Comparison of ENCODE assay signal across 6 worm cellular contexts in the genomic region with DNA sequence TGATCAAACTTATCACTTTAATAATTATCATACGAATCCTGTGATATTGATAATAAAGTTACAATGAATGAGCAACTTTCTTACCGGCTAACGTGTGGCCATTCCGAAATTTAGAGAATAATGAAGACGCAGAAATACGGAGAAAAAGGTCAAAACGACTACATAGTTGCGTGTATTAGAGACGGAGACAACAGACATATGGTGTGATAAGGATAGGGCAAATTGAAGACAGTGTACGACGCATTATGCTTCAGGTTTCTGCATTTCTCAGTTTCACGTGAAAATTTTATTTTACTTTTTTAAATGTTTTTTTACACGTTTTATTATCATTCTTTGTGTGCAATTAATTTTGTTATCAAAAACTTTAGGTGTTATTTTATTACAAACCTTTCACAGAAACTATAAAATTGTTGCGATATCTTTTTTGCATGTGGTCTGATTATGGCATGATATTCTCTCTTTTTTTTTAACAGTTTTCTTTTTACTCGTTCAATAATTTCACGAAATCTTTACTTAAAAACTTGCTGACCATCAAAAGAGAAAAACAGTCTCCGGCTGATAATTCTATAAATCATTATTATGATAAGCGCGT.
TF ChIP-seq lines count a peak whose summit lies in the region.

A gene (plus strand): TSS at position 542 of the 592 bp plus-strand sequence.

TF ChIP-seq in whole organism, L1 larva, 84 proteins besides CTCF, POLR2A, EP300 and RAD21:
- TF ChIP-seq lin-14 (GFP tag; optimal IDR thresholded peaks at IDR 0.05; lab: Kevin White, UChicago) (peak; percentile 3), elt-3 (tag; optimal IDR thresholded peaks at IDR 0.05; lab: Kevin White, UChicago) (peak in 1 of 6 experiments; percentile 36), lin-35 (GFP tag; optimal IDR thresholded peaks at IDR 0.05; lab: Kevin White, UChicago) (peak in 1 of 2 experiments; percentile 34), C34B4.2 (tag; optimal IDR thresholded peaks at IDR 0.05; lab: Kevin White, UChicago) (no peak), nhr-47 (tag; optimal IDR thresholded peaks at IDR 0.05; lab: Kevin White, UChicago) (no peak), elt-2 (tag; optimal IDR thresholded peaks at IDR 0.05; lab: Kevin White, UChicago) (peak; percentile 49), nhr-20 (tag; optimal IDR thresholded peaks at IDR 0.05; lab: Kevin White, UChicago) (peak; percentile 8)

TF ChIP-seq in whole organism, L2 larva, 48 proteins besides CTCF, POLR2A, EP300 and RAD21:
- TF ChIP-seq sma-9 (GFP tag; optimal IDR thresholded peaks at IDR 0.05; lab: Kevin White, UChicago) (peak; percentile 26), sma-9 (tag; optimal IDR thresholded peaks at IDR 0.05; lab: Kevin White, UChicago) (no peak), nhr-10 (tag; optimal IDR thresholded peaks at IDR 0.05; lab: Kevin White, UChicago) (no peak)
TF ChIP-seq in whole organism, L2 larva: peak in this region for 1.

TF ChIP-seq in whole organism, L3 larva, 47 proteins besides CTCF, POLR2A, EP300 and RAD21:
- TF ChIP-seq ceh-28 (tag; optimal IDR thresholded peaks at IDR 0.05; lab: Kevin White, UChicago) (no peak), skn-1 (tag; optimal IDR thresholded peaks at IDR 0.05; lab: Kevin White, UChicago) (no peak), daf-12 (tag; optimal IDR thresholded peaks at IDR 0.05; lab: Kevin White, UChicago) (no peak), pqm-1 (tag; optimal IDR thresholded peaks at IDR 0.05; lab: Kevin White, UChicago) (peak; percentile 42), elt-2 (tag; optimal IDR thresholded peaks at IDR 0.05; lab: Kevin White, UChicago) (peak; percentile 73), tbx-2 (tag; optimal IDR thresholded peaks at IDR 0.05; lab: Kevin White, UChicago) (no peak)

TF ChIP-seq in whole organism, L4 larva, 104 proteins besides CTCF, POLR2A, EP300 and RAD21 (continues in another document):
- TF ChIP-seq zip-2 (tag; optimal IDR thresholded peaks at IDR 0.05; lab: Kevin White, UChicago) (no peak), ceh-20 (GFP tag; IDR thresholded peaks at IDR 0.05; lab: Robert Waterston, UW) (no peak), unc-39 (tag; optimal IDR thresholded peaks at IDR 0.05; lab: Kevin White, UChicago) (no peak), skn-1 (tag; optimal IDR thresholded peaks at IDR 0.05; lab: Kevin White, UChicago) (no peak), saeg-2 (GFP tag; IDR thresholded peaks at IDR 0.05; lab: Robert Waterston, UW) (no peak), daf-16 (GFP tag; optimal IDR thresholded peaks at IDR 0.05; lab: Kevin White, UChicago) (no peak), daf-16 (tag; optimal IDR thresholded peaks at IDR 0.05; lab: Kevin White, UChicago) (peak; percentile 24), mxl-2 (GFP tag; conservative IDR thresholded peaks at IDR 0.05; lab: Robert Waterston, UW) (no peak), nhr-77 (tag; optimal IDR thresholded peaks at IDR 0.05; lab: Kevin White, UChicago) (no peak), spr-1 (tag; optimal IDR thresholded peaks at IDR 0.05; lab: Kevin White, UChicago) (no peak), zag-1 (tag; optimal IDR thresholded peaks at IDR 0.05; lab: Kevin White, UChicago) (no peak), nhr-11 (tag; optimal IDR thresholded peaks at IDR 0.05; lab: Kevin White, UChicago) (no peak), nhr-6 (tag; optimal IDR thresholded peaks at IDR 0.05; lab: Kevin White, UChicago) (no peak), pha-4 (GFP tag; IDR thresholded peaks at IDR 0.05; lab: Robert Waterston, UW) (no peak), pha-4 (tag; optimal IDR thresholded peaks at IDR 0.05; lab: Kevin White, UChicago) (no peak), rbr-2 (tag; optimal IDR thresholded peaks at IDR 0.05; lab: Kevin White, UChicago) (no peak), jun-1 (tag; optimal IDR thresholded peaks at IDR 0.05; lab: Kevin White, UChicago) (no peak), lin-29 (GFP tag; IDR thresholded peaks at IDR 0.05; lab: Robert Waterston, UW) (no peak), R02D3.7 (tag; optimal IDR thresholded peaks at IDR 0.05; lab: Kevin White, UChicago) (no peak), nhr-237 (tag; optimal IDR thresholded peaks at IDR 0.05; lab: Kevin White, UChicago) (no peak), vab-7 (GFP tag; IDR thresholded peaks at IDR 0.05; lab: Robert Waterston, UW) (no peak), lsy-2 (tag; optimal IDR thresholded peaks at IDR 0.05; lab: Kevin White, UChicago) (no peak), sdz-12 (GFP tag; optimal IDR thresholded peaks at IDR 0.05; lab: Kevin White, UChicago) (no peak), ceh-44 (GFP tag; IDR thresholded peaks at IDR 0.05; lab: Robert Waterston, UW) (no peak), hlh-30 (tag; optimal IDR thresholded peaks at IDR 0.05; lab: Kevin White, UChicago; ENCODE audit: insufficient read depth) (peak; percentile 27)

TF ChIP-seq in whole organism, late embryonic, 69 proteins besides CTCF, POLR2A, EP300 and RAD21:
- TF ChIP-seq unc-3 (GFP tag; conservative IDR thresholded peaks at IDR 0.05; lab: Robert Waterston, UW) (no peak), unc-3 (tag; optimal IDR thresholded peaks at IDR 0.05; lab: Kevin White, UChicago) (no peak), fkh-6 (tag; optimal IDR thresholded peaks at IDR 0.05; lab: Kevin White, UChicago) (no peak), dve-1 (tag; optimal IDR thresholded peaks at IDR 0.05; lab: Kevin White, UChicago) (no peak), elt-2 (tag; optimal IDR thresholded peaks at IDR 0.05; lab: Kevin White, UChicago) (peak; percentile 44)

TF ChIP-seq in whole organism, young adult, 124 proteins besides CTCF, POLR2A, EP300 and RAD21:
- TF ChIP-seq him-1 (tag; optimal IDR thresholded peaks at IDR 0.05; lab: Kevin White, UChicago) (no peak), nhr-80 (tag; optimal IDR thresholded peaks at IDR 0.05; lab: Kevin White, UChicago) (peak; percentile 6)
